Fruit fly (Drosophila melanogaster) whole organism, embryonic: Measurements from ENCODE around the gene IleRS-m.

Experiments used
- CG32767 ChIP-seq: fragments of 200-800 bp; sonication (Bioruptor generic); IDR thresholded peaks from 2 replicates; pipeline ENCODE4 v1.3.6; 2022; ENCODE audit warnings: missing biosample characterization, missing genetic modification characterization
- Hmr ChIP-seq: fragments of 200-800 bp; sonication (Bioruptor generic); optimal IDR thresholded peaks from 3 replicates; lab custom pipeline; 2017; ENCODE audit warnings: mild to moderate bottlenecking, missing biosample characterization, missing genetic modification reagents, missing genetic modification characterization
- Nf-YA ChIP-seq: fragments of 200-800 bp; sonication (Bioruptor generic); IDR thresholded peaks from 2 replicates; pipeline ENCODE4 v1.3.6; 2022; ENCODE audit warnings: missing biosample characterization, missing genetic modification characterization
- ap ChIP-seq: fragments of 200-800 bp; sonication (Bioruptor generic); IDR thresholded peaks from 2 replicates; pipeline ENCODE4 v1.3.6; 2022; ENCODE audit warnings: missing biosample characterization, missing genetic modification characterization
- pros ChIP-seq: fragments of 200-800 bp; sonication (Bioruptor generic); optimal IDR thresholded peaks from 3 replicates; lab custom pipeline; 2019; ENCODE audit warnings: missing biosample characterization, mild to moderate bottlenecking, missing genetic modification characterization, moderate library complexity

DNA sequence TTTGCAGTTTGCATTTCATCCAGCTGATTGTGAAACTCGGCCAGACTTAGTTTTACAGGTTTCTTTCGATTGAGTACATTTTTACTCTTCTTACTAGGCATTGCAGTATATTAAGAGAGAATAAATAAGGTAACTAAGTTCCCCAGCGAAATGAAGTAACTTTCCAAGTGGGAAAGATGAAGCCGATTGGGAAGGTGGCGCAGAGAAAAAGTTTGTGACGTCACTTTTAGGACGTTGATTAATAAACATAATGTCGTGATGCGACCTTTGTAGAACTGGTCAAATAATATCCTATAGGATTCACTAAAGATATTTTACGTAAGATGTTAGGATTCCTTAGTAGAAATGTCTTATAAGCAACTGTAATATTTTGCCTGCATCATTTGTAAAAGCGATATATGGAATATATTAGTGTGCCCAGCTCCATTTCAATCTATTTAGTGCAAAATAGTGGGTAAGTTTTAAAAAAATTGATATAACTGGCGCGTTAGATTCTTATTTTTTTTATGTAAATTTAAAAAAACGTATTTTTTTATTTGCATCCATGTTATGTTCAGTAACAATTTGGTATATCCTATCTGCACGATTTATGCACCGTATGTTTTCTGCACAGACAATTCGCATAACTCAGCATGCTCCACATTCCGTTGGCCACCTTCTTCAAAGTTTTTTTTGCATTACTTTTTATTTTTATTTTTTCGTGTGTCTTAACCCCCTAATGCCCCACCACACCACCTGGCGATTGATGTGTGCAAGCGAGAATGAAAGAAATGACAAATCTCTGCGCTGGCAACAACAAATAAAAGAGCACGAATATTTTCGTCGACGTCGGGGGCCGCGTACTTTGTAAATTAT is 43.8 kb downstream of the IleRS-m start, which contains the start of gene CG32152:
- TF ChIP-seq CG32767 (GFP tag; lab: Robert Waterston, UW) (no peak), Hmr (GFP tag; lab: Kevin White, UChicago) (no peak), Nf-YA (no peak), pros (GFP tag; lab: Kevin White, UChicago) (no peak), ap (GFP tag; lab: Robert Waterston, UW) (no peak)
